Worm (Caenorhabditis elegans) whole organism, L3 larva: Measurements from ENCODE around the gene F21C10.3.

Source experiments
- R02D3.7 ChIP-seq: fragments of 150-350 bp; optimal IDR thresholded peaks from 2 replicates; lab custom pipeline; 2014; ENCODE audit warnings: missing biosample characterization, missing genetic modification characterization
- elt-2 ChIP-seq: sonication (generic microtip); optimal IDR thresholded peaks from 2 replicates; lab custom pipeline; 2016; ENCODE audit warnings: missing genetic modification reagents, mild to moderate bottlenecking, missing genetic modification characterization, missing compliant biosample characterization
- unc-62 ChIP-seq: fragments of 150-350 bp; sonication (generic microtip); optimal IDR thresholded peaks from 4 replicates; lab custom pipeline; 2014; ENCODE audit warnings: missing biosample characterization, missing genetic modification reagents, missing genetic modification characterization
- ztf-11 ChIP-seq: fragments of 150-350 bp; optimal IDR thresholded peaks from 2 replicates; lab custom pipeline; 2014; ENCODE audit warnings: missing biosample characterization, missing genetic modification characterization

DNA sequence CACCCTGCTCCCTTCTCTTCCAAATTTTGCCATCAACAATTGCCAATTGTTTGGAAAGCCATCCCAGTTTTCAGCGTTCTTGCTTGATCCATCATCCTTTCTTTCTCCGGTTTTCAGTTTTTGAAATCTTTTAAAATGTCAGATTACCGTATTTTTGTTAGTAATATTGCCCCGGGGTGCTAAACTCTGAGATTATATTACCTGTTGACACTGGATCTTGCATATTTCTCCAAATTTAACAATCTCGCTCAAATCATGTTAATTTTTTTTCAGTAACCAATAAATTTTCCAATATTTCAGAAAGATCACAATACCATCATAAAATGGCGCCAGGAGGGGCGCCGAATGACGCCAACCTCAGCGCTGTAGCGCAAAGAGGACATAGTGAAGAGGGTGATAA, 15.4 kb upstream of the F21C10.3 start, which contains the start of gene F21C10.7:
- no peak for TF ChIP-seq elt-2
- no peak for TF ChIP-seq ztf-11 (tag; lab: Kevin White, UChicago)
- TF ChIP-seq unc-62 (GFP tag; lab: Kevin White, UChicago): no peak
- TF ChIP-seq R02D3.7 (tag; lab: Kevin White, UChicago): no peak
